Worm (Caenorhabditis elegans) whole organism, late embryonic: ENCODE data around the gene acc-1.

Source experiments
- C08G9.2 ChIP-seq: sonication (generic microtip); optimal IDR thresholded peaks from 2 replicates; lab custom pipeline; 2016; ENCODE audit warnings: mild to moderate bottlenecking, missing genetic modification characterization, moderate library complexity, missing compliant biosample characterization
- F13H6.1 ChIP-seq: sonication (generic microtip); optimal IDR thresholded peaks from 2 replicates; lab custom pipeline; 2016; ENCODE audit warnings: missing genetic modification characterization, missing compliant biosample characterization
- K02D7.2 ChIP-seq: sonication (generic microtip); optimal IDR thresholded peaks from 2 replicates; lab custom pipeline; 2017; ENCODE audit warnings: mild to moderate bottlenecking, missing genetic modification characterization, missing compliant biosample characterization
- T23F11.4 ChIP-seq: fragments of 200-800 bp; sonication (Bioruptor generic); optimal IDR thresholded peaks from 2 replicates; lab custom pipeline; 2018; ENCODE audit warnings: mild to moderate bottlenecking, missing genetic modification characterization, missing compliant biosample characterization
- Y22D7AL.16 ChIP-seq: sonication (generic microtip); optimal IDR thresholded peaks from 2 replicates; lab custom pipeline; 2016; ENCODE audit warnings: missing genetic modification characterization, missing compliant biosample characterization
- ceh-14 ChIP-seq: sonication (generic microtip); optimal IDR thresholded peaks from 2 replicates; lab custom pipeline; 2016; ENCODE audit warnings: missing genotype, missing genetic modification characterization, missing compliant biosample characterization
- ceh-18 ChIP-seq: sonication (generic microtip); optimal IDR thresholded peaks from 2 replicates; lab custom pipeline; 2016; ENCODE audit warnings: missing genetic modification characterization, missing compliant biosample characterization
- ceh-22 ChIP-seq: sonication (generic microtip); optimal IDR thresholded peaks from 2 replicates; lab custom pipeline; 2017; ENCODE audit warnings: missing biosample characterization, missing genetic modification characterization
- ceh-31 ChIP-seq: sonication (generic microtip); optimal IDR thresholded peaks from 2 replicates; lab custom pipeline; 2016; ENCODE audit warnings: missing genetic modification characterization, missing compliant biosample characterization
- ceh-48 ChIP-seq: sonication (generic microtip); optimal IDR thresholded peaks from 2 replicates; lab custom pipeline; 2016; ENCODE audit warnings: missing genetic modification characterization, inconsistent platforms, missing compliant biosample characterization
- ceh-6 ChIP-seq: fragments of 200-800 bp; sonication (Bioruptor generic); optimal IDR thresholded peaks from 2 replicates; lab custom pipeline; 2018; ENCODE audit warnings: mild to moderate bottlenecking, missing genetic modification characterization, missing compliant biosample characterization
- ceh-9 ChIP-seq: sonication (generic microtip); optimal IDR thresholded peaks from 2 replicates; lab custom pipeline; 2016; ENCODE audit warnings: mild to moderate bottlenecking, missing genetic modification characterization, inconsistent platforms, missing compliant biosample characterization
- dmd-4 ChIP-seq: sonication (generic microtip); optimal IDR thresholded peaks from 2 replicates; lab custom pipeline; 2016; ENCODE audit warnings: borderline replicate concordance, missing genetic modification characterization, missing compliant biosample characterization
- dve-1 ChIP-seq: sonication (generic microtip); optimal IDR thresholded peaks from 2 replicates; lab custom pipeline; 2017; ENCODE audit warnings: antibody characterized with exemption, mild to moderate bottlenecking, missing genetic modification characterization, missing compliant biosample characterization
- elt-4 ChIP-seq: sonication (generic microtip); optimal IDR thresholded peaks from 2 replicates; lab custom pipeline; 2016; ENCODE audit warnings: missing genetic modification characterization, missing compliant biosample characterization
- ets-4 ChIP-seq: sonication (generic microtip); optimal IDR thresholded peaks from 2 replicates; lab custom pipeline; 2016; ENCODE audit warnings: missing genetic modification characterization, missing compliant biosample characterization
- fkh-6 ChIP-seq: sonication (generic microtip); optimal IDR thresholded peaks from 2 replicates; lab custom pipeline; 2016; ENCODE audit warnings: missing genetic modification characterization, missing compliant biosample characterization
- gmeb-2 ChIP-seq: sonication (generic microtip); optimal IDR thresholded peaks from 2 replicates; lab custom pipeline; 2016; ENCODE audit warnings: missing genetic modification characterization, inconsistent platforms, missing compliant biosample characterization
- hlh-13 ChIP-seq: fragments of 200-800 bp; sonication (Bioruptor generic); optimal IDR thresholded peaks from 2 replicates; lab custom pipeline; 2018; ENCODE audit warnings: mild to moderate bottlenecking, missing genetic modification characterization, missing compliant biosample characterization
- hlh-15 ChIP-seq: sonication (generic microtip); optimal IDR thresholded peaks from 2 replicates; lab custom pipeline; 2016; ENCODE audit warnings: missing genetic modification characterization, missing compliant biosample characterization
- hlh-30 ChIP-seq: sonication (generic microtip); optimal IDR thresholded peaks from 2 replicates; lab custom pipeline; 2017; ENCODE audit warnings: antibody characterized with exemption, missing genetic modification characterization, missing compliant biosample characterization; ENCODE audit not compliant: insufficient read depth
- hlh-6 ChIP-seq: sonication (generic microtip); optimal IDR thresholded peaks from 2 replicates; lab custom pipeline; 2016; ENCODE audit warnings: missing genotype, missing genetic modification characterization, missing compliant biosample characterization
- hlh-8 ChIP-seq: sonication (generic microtip); optimal IDR thresholded peaks from 2 replicates; lab custom pipeline; 2016; ENCODE audit warnings: missing genotype, missing genetic modification characterization, missing compliant biosample characterization
- lim-6 ChIP-seq: sonication (generic microtip); optimal IDR thresholded peaks from 2 replicates; lab custom pipeline; 2016; ENCODE audit warnings: missing genetic modification characterization, missing compliant biosample characterization
- madf-2 ChIP-seq: sonication (generic microtip); optimal IDR thresholded peaks from 2 replicates; lab custom pipeline; 2017; ENCODE audit warnings: missing genetic modification characterization, missing compliant biosample characterization
- mec-3 ChIP-seq: sonication (generic microtip); optimal IDR thresholded peaks from 2 replicates; lab custom pipeline; 2016; ENCODE audit warnings: borderline replicate concordance, missing genetic modification characterization, missing compliant biosample characterization
- nhr-11 ChIP-seq: fragments of 150-350 bp; optimal IDR thresholded peaks from 2 replicates; lab custom pipeline; 2014; ENCODE audit warnings: missing biosample characterization, missing genetic modification characterization
- pha-2 ChIP-seq: sonication (generic microtip); optimal IDR thresholded peaks from 2 replicates; lab custom pipeline; 2017; ENCODE audit warnings: mild to moderate bottlenecking, missing genetic modification characterization, missing compliant biosample characterization
- rnt-1 ChIP-seq: sonication (generic microtip); optimal IDR thresholded peaks from 2 replicates; lab custom pipeline; 2016; ENCODE audit warnings: missing genetic modification characterization, missing compliant biosample characterization
- sdc-2 ChIP-seq: sonication (generic microtip); optimal IDR thresholded peaks from 2 replicates; lab custom pipeline; 2016; ENCODE audit warnings: missing genotype, missing genetic modification characterization, missing compliant biosample characterization
- sox-4 ChIP-seq: sonication (generic microtip); optimal IDR thresholded peaks from 2 replicates; lab custom pipeline; 2017; ENCODE audit warnings: mild to moderate bottlenecking, missing genetic modification characterization, inconsistent platforms, missing compliant biosample characterization
- syd-9 ChIP-seq: sonication (generic microtip); optimal IDR thresholded peaks from 2 replicates; lab custom pipeline; 2016; ENCODE audit warnings: mild to moderate bottlenecking, missing genetic modification characterization, moderate library complexity, missing compliant biosample characterization
- ttx-3 ChIP-seq: sonication (generic microtip); optimal IDR thresholded peaks from 2 replicates; lab custom pipeline; 2016; ENCODE audit warnings: missing genetic modification reagents, missing genetic modification characterization, missing compliant biosample characterization
- unc-42 ChIP-seq: sonication (generic microtip); optimal IDR thresholded peaks from 2 replicates; lab custom pipeline; 2016; ENCODE audit warnings: missing genotype, missing genetic modification characterization, missing compliant biosample characterization
- zip-5 ChIP-seq: sonication (generic microtip); optimal IDR thresholded peaks from 2 replicates; lab custom pipeline; 2016; ENCODE audit warnings: missing genetic modification characterization, missing compliant biosample characterization

acc-1 gene

DNA sequence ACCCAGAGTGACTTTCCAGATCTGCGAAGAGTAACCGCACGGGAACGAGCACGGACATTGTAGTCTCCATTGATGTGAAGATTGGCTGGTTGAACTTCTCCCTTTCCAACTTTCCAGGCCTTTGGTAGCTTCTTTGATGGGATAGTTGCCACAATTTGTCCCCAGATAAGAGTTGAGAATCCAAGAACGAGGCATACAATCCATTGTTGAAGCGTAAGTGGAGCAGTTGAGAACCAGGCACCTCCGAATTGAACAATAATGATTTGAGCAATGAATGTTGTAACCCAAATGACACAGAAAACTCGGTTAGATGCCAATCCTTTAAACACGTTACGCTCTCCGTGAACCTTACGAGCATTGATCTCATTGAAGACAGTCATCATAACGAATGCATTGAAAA, 30.8 kb upstream of the acc-1 start:
- TF ChIP-seq elt-4 (no peak), sox-4 (no peak), F13H6.1 (tag; lab: Kevin White, UChicago) (no peak), sdc-2 (no peak), ttx-3 (tag; lab: Kevin White, UChicago) (no peak), hlh-13 (GFP tag; lab: Kevin White, UChicago) (no peak), lim-6 (no peak), ceh-31 (tag; lab: Kevin White, UChicago) (no peak)

DNA sequence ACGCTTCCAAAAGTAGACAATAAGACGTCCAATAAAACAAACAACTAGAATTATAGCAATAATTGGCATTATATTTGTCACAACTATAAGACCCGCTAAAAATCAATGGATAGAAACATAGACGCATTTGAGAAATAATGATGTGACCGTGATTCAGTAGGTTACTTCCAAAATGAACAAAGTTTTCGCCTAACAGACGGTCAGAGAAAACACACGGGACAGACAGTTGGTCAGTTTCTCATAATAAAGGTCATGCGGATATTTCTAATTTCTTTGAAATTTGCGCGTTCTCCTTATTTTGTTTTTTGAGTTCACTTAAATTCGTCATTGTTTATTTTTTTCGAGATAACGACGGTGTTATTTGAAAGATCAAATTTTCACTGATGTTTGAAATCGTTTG, 26.3 kb upstream of the acc-1 start:
- TF ChIP-seq gmeb-2 (no peak), K02D7.2 (tag; lab: Kevin White, UChicago) (no peak), sox-4 (no peak)
- TF ChIP-seq, all 69 proteins: peak for 0

DNA sequence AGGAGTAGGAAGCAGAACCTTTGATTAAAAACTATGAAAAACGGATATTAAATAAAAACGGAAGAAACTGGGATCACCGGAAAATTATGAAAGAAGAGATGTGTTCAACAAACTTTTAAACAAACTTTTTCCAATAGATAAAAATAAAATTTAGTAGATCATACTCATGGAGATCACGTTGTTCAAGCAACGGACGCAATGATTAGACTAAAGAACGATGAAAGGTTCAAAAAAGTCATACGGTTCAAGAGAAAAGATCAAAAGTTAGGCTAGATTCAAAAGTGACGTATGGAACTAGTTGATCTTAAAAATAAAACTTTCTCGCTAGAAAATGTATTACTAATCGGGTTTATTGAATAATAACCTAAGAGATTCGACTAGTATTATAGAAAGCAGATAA, 25.8 kb upstream of the acc-1 start:
- no peak for TF ChIP-seq sdc-2
- no peak for TF ChIP-seq pha-2 (tag; lab: Kevin White, UChicago)
- TF ChIP-seq rnt-1 (tag; lab: Kevin White, UChicago), result no peak
- TF ChIP-seq zip-5 (tag; lab: Kevin White, UChicago), result no peak
- no peak for TF ChIP-seq hlh-6 (tag; lab: Kevin White, UChicago)
- TF ChIP-seq ets-4, result no peak
- TF ChIP-seq nhr-11 (tag; lab: Kevin White, UChicago), result no peak
- TF ChIP-seq Y22D7AL.16 (tag; lab: Kevin White, UChicago), result no peak
- TF ChIP-seq fkh-6 (tag; lab: Kevin White, UChicago), result no peak
- no peak for TF ChIP-seq T23F11.4 (GFP tag; lab: Kevin White, UChicago)
- TF ChIP-seq dve-1 (tag; lab: Kevin White, UChicago), result no peak
- no peak for TF ChIP-seq ceh-18 (tag; lab: Kevin White, UChicago)
- TF ChIP-seq K02D7.2 (tag; lab: Kevin White, UChicago), result no peak
- TF ChIP-seq ceh-6 (GFP tag; lab: Kevin White, UChicago), result no peak

DNA sequence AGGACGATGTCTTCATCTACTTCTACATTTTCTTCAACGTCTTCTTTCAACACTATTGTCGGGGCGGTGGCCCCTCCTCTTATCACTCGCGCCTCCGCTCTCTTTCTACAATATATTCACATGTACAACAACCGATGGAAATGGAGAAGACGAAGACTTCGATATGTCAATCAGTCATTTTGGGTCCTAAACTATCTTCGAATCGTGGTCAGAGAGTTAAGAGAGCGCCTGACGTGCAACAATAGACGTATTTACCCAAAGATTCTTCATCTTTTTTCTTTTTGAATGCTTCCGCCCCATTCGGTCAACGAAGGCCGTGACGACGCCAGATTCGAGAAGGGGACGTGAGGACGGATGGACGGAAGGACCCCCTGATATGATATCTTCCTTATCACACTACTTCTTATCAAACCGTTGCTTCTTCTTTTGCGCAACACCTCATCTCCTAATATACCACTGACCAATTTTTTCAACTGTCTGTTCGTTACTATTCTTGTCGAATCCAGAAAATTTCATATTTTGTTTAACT, 24.8 kb upstream of the acc-1 start:
- TF ChIP-seq ceh-9 (tag; lab: Kevin White, UChicago) (no peak), elt-4 (no peak), ceh-31 (tag; lab: Kevin White, UChicago) (no peak), unc-42 (no peak), ceh-48 (tag; lab: Kevin White, UChicago) (no peak), hlh-15 (tag; lab: Kevin White, UChicago) (no peak), dmd-4 (no peak), ceh-22 (tag; lab: Kevin White, UChicago) (no peak), K02D7.2 (tag; lab: Kevin White, UChicago) (no peak), nhr-11 (tag; lab: Kevin White, UChicago) (no peak), hlh-13 (GFP tag; lab: Kevin White, UChicago) (no peak), T23F11.4 (GFP tag; lab: Kevin White, UChicago) (no peak), mec-3 (tag; lab: Kevin White, UChicago) (no peak), madf-2 (no peak), pha-2 (tag; lab: Kevin White, UChicago) (no peak), C08G9.2 (no peak), hlh-30 (no peak), rnt-1 (tag; lab: Kevin White, UChicago) (no peak), syd-9 (tag; lab: Kevin White, UChicago) (no peak)

DNA sequence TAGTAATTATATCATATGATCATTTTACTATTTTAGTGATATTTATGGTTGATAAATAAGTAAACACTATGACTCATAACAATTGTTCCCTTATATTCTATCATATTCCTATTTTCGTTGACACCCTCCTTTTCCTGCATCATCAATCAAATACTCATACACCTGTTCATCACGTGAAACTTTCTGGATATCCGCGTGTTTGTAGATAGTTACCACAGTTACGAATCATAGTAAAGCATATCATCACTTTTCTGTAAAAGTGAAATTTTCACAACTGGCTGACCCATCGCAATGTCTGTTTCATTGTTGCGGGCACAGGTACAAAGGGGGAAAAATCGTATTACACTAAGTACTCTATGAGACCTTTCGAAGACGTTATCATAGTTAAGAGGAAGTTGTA, 24.0 kb upstream of the acc-1 start:
- TF ChIP-seq madf-2 (no peak), ceh-14 (no peak), hlh-8 (no peak)
